Worm (Caenorhabditis elegans) whole organism, young adult: ENCODE data around the gene sri-24.

Experiments
- B0336.3 ChIP-seq: fragments of 200-800 bp; sonication (Bioruptor generic); IDR thresholded peaks from 2 replicates; pipeline ENCODE4 v1.3.6; 2022; ENCODE audit warnings: missing genetic modification characterization, missing compliant biosample characterization
- F22D6.2 ChIP-seq: sonication (generic microtip); optimal IDR thresholded peaks from 2 replicates; lab custom pipeline; 2016; ENCODE audit warnings: mild to moderate bottlenecking, missing genetic modification characterization, missing compliant biosample characterization
- F33H1.4 ChIP-seq: fragments of 200-800 bp; sonication (Bioruptor generic); IDR thresholded peaks from 2 replicates; pipeline ENCODE4 v1.3.6; 2022; ENCODE audit warnings: missing genetic modification reagents, missing genetic modification characterization, missing compliant biosample characterization
- F39B2.1 ChIP-seq: fragments of 200-800 bp; sonication (Bioruptor generic); IDR thresholded peaks from 2 replicates; pipeline ENCODE4 v1.3.6; 2022; ENCODE audit warnings: missing genetic modification reagents, missing genetic modification characterization, missing compliant biosample characterization
- F49E8.2 ChIP-seq: sonication (generic microtip); optimal IDR thresholded peaks from 3 replicates; lab custom pipeline; 2017; ENCODE audit warnings: missing genetic modification characterization, mild to moderate bottlenecking, missing compliant biosample characterization, antibody characterized with exemption, moderate library complexity; ENCODE audit not compliant: insufficient read depth
- F57C9.4 ChIP-seq: sonication (generic microtip); optimal IDR thresholded peaks from 2 replicates; lab custom pipeline; 2017; ENCODE audit warnings: mild to moderate bottlenecking, missing genetic modification characterization, missing compliant biosample characterization
- K11D2.4 ChIP-seq: fragments of 200-800 bp; sonication (Bioruptor generic); IDR thresholded peaks from 2 replicates; pipeline ENCODE4 v1.3.6; 2022; ENCODE audit warnings: missing genetic modification reagents, missing genetic modification characterization, missing compliant biosample characterization
- Y53G8AR.9 ChIP-seq: fragments of 200-800 bp; sonication (Bioruptor generic); conservative IDR thresholded peaks from 2 replicates; pipeline ENCODE4 v1.3.6; 2022; ENCODE audit warnings: missing genetic modification reagents, missing genetic modification characterization, missing compliant biosample characterization
- Y79H2A.3 ChIP-seq: fragments of 200-800 bp; sonication (Bioruptor generic); conservative IDR thresholded peaks from 2 replicates; pipeline ENCODE4 v1.3.6; 2022; ENCODE audit warnings: missing genetic modification reagents, missing genetic modification characterization, missing compliant biosample characterization
- Y95B8A.8 ChIP-seq: fragments of 200-800 bp; sonication (Bioruptor generic); IDR thresholded peaks from 2 replicates; pipeline ENCODE4 v1.3.6; 2022; ENCODE audit warnings: missing genetic modification reagents, missing genetic modification characterization, missing compliant biosample characterization
- akir-1 ChIP-seq: fragments of 200-800 bp; sonication (Bioruptor generic); optimal IDR thresholded peaks from 2 replicates; lab custom pipeline; 2018; ENCODE audit warnings: mild to moderate bottlenecking, missing genetic modification characterization, moderate library complexity, missing compliant biosample characterization
- athp-1 ChIP-seq: sonication (generic microtip); optimal IDR thresholded peaks from 2 replicates; lab custom pipeline; 2017; ENCODE audit warnings: mild to moderate bottlenecking, missing genetic modification characterization, missing compliant biosample characterization
- attf-3 ChIP-seq: fragments of 200-800 bp; sonication (Bioruptor generic); conservative IDR thresholded peaks from 2 replicates; pipeline ENCODE4 v1.3.6; 2022; ENCODE audit warnings: missing genetic modification reagents, missing genetic modification characterization, missing compliant biosample characterization
- bed-2 ChIP-seq: fragments of 200-800 bp; sonication (Bioruptor generic); IDR thresholded peaks from 2 replicates; pipeline ENCODE4 v1.3.6; 2022; ENCODE audit warnings: missing genetic modification reagents, missing genetic modification characterization, missing compliant biosample characterization
- ccch-3 ChIP-seq: fragments of 200-800 bp; sonication (Bioruptor generic); optimal IDR thresholded peaks from 2 replicates; lab custom pipeline; 2018; ENCODE audit warnings: mild to moderate bottlenecking, missing genetic modification characterization, missing compliant biosample characterization
- ceh-27 ChIP-seq: fragments of 200-800 bp; sonication (Bioruptor generic); optimal IDR thresholded peaks from 2 replicates; lab custom pipeline; 2018; ENCODE audit warnings: mild to moderate bottlenecking, missing genetic modification characterization, moderate library complexity, missing compliant biosample characterization
- ceh-91 ChIP-seq: fragments of 200-800 bp; sonication (Bioruptor generic); IDR thresholded peaks from 2 replicates; pipeline ENCODE4 v1.3.6; 2022; ENCODE audit warnings: missing genetic modification reagents, missing genetic modification characterization, missing compliant biosample characterization
- dox-1 ChIP-seq: fragments of 200-800 bp; sonication (Bioruptor generic); IDR thresholded peaks from 2 replicates; pipeline ENCODE4 v1.3.6; 2022; ENCODE audit warnings: missing genetic modification reagents, missing genetic modification characterization, missing compliant biosample characterization
- dpl-1 ChIP-seq: fragments of 150-350 bp; optimal IDR thresholded peaks from 2 replicates; lab custom pipeline; 2014; ENCODE audit warnings: missing biosample characterization, missing genetic modification reagents, missing genetic modification characterization
- fkh-3 ChIP-seq: sonication (generic microtip); optimal IDR thresholded peaks from 2 replicates; lab custom pipeline; 2016; ENCODE audit warnings: mild to moderate bottlenecking, missing genetic modification characterization, missing compliant biosample characterization
- gei-17 ChIP-seq: fragments of 200-800 bp; sonication (Bioruptor generic); optimal IDR thresholded peaks from 2 replicates; lab custom pipeline; 2018; ENCODE audit warnings: mild to moderate bottlenecking, missing genetic modification characterization, missing compliant biosample characterization
- him-1 ChIP-seq: sonication (generic microtip); optimal IDR thresholded peaks from 2 replicates; lab custom pipeline; 2016; ENCODE audit warnings: missing genotype, missing genetic modification reagents, missing genetic modification characterization, missing compliant biosample characterization
- hlh-26 ChIP-seq: fragments of 200-800 bp; sonication (Bioruptor generic); conservative IDR thresholded peaks from 2 replicates; pipeline ENCODE4 v1.3.6; 2022; ENCODE audit warnings: missing genetic modification reagents, missing genetic modification characterization, missing compliant biosample characterization
- hrde-1 ChIP-seq: sonication (generic microtip); optimal IDR thresholded peaks from 2 replicates; lab custom pipeline; 2016; ENCODE audit warnings: missing genetic modification characterization, mild to moderate bottlenecking, missing compliant biosample characterization, moderate library complexity, missing genotype, missing genetic modification reagents, borderline replicate concordance
- hsf-1 ChIP-seq: fragments of 200-800 bp; sonication (Bioruptor generic); IDR thresholded peaks from 2 replicates; pipeline ENCODE4 v1.3.6; 2022; ENCODE audit warnings: missing genetic modification reagents, missing genetic modification characterization, missing compliant biosample characterization
- let-607 ChIP-seq, 2 experiments: fragments of 200-800 bp in 1 of 2; sonication (Bioruptor generic) in 1 of 2; sonication (generic microtip) in 1 of 2; optimal IDR thresholded peaks; 2 replicates each; lab custom pipeline; 2016 to 2018; ENCODE audit warnings: mild to moderate bottlenecking in 2 of 2, missing compliant biosample characterization in 2 of 2, missing genetic modification characterization in 2 of 2, moderate library complexity in 2 of 2, missing genotype in 1 of 2
- lin-26 ChIP-seq: fragments of 200-800 bp; sonication (Bioruptor generic); IDR thresholded peaks from 2 replicates; pipeline ENCODE4 v1.3.6; 2022; ENCODE audit warnings: missing genetic modification reagents, missing genetic modification characterization, missing compliant biosample characterization
- lin-35 ChIP-seq, 3 experiments: fragments of 150-350 bp in 2 of 3; sonication (generic microtip) in 1 of 3; optimal IDR thresholded peaks; 2 replicates each; lab custom pipeline; 2014 to 2018; ENCODE audit warnings: missing biosample characterization in 3 of 3, missing genetic modification characterization in 3 of 3, missing genetic modification reagents in 3 of 3
- lin-54 ChIP-seq: fragments of 200-800 bp; sonication (Bioruptor generic); optimal IDR thresholded peaks from 2 replicates; lab custom pipeline; 2018; ENCODE audit warnings: mild to moderate bottlenecking, missing genetic modification characterization, missing compliant biosample characterization
- lsy-27 ChIP-seq: sonication (generic microtip); optimal IDR thresholded peaks from 2 replicates; lab custom pipeline; 2017; ENCODE audit warnings: missing genetic modification characterization, mild to moderate bottlenecking, missing compliant biosample characterization, antibody characterized with exemption, missing genotype, borderline replicate concordance; ENCODE audit not compliant: insufficient read depth
- mcd-1 ChIP-seq: fragments of 200-800 bp; sonication (Bioruptor generic); IDR thresholded peaks from 2 replicates; pipeline ENCODE4 v1.3.6; 2022; ENCODE audit warnings: missing genetic modification reagents, missing genetic modification characterization, missing compliant biosample characterization
- nfya-1 ChIP-seq: sonication (generic microtip); optimal IDR thresholded peaks from 2 replicates; lab custom pipeline; 2017; ENCODE audit warnings: antibody characterized with exemption, missing compliant biosample characterization, missing genetic modification characterization, borderline replicate concordance; ENCODE audit not compliant: insufficient read depth
- nfya-2 ChIP-seq: fragments of 200-800 bp; sonication (Bioruptor generic); IDR thresholded peaks from 2 replicates; pipeline ENCODE4 v1.3.6; 2022; ENCODE audit warnings: missing genetic modification reagents, missing genetic modification characterization, missing compliant biosample characterization
- nhr-27 ChIP-seq: fragments of 200-800 bp; sonication (Bioruptor generic); optimal IDR thresholded peaks from 2 replicates; lab custom pipeline; 2018; ENCODE audit warnings: mild to moderate bottlenecking, missing genetic modification characterization, moderate library complexity, missing compliant biosample characterization
- nhr-80 ChIP-seq: sonication (generic microtip); optimal IDR thresholded peaks from 2 replicates; lab custom pipeline; 2016; ENCODE audit warnings: missing genetic modification characterization, missing compliant biosample characterization
- pha-4 ChIP-seq: fragments of 150-350 bp; sonication (generic microtip); optimal IDR thresholded peaks from 2 replicates; lab custom pipeline; 2014; ENCODE audit warnings: missing biosample characterization, missing genetic modification reagents, missing genetic modification characterization
- rec-8 ChIP-seq, 2 experiments: sonication (generic microtip); optimal IDR thresholded peaks; 2 replicates each; lab custom pipeline; 2016; ENCODE audit warnings: mild to moderate bottlenecking in 2 of 2, missing genetic modification characterization in 2 of 2, missing genetic modification reagents in 2 of 2, missing genotype in 2 of 2, missing biosample characterization in 1 of 2, missing compliant biosample characterization in 1 of 2, moderate library complexity in 1 of 2
- repo-1 ChIP-seq: sonication (generic microtip); optimal IDR thresholded peaks from 2 replicates; lab custom pipeline; 2017; ENCODE audit warnings: mild to moderate bottlenecking, missing genetic modification characterization, missing compliant biosample characterization
- sea-2 ChIP-seq: fragments of 200-800 bp; sonication (Bioruptor generic); IDR thresholded peaks from 2 replicates; pipeline ENCODE4 v1.3.6; 2022; ENCODE audit warnings: missing genetic modification characterization, missing compliant biosample characterization
- snpc-1.1 ChIP-seq: sonication (generic microtip); optimal IDR thresholded peaks from 2 replicates; lab custom pipeline; 2017; ENCODE audit warnings: missing genetic modification characterization, mild to moderate bottlenecking, missing compliant biosample characterization, antibody characterized with exemption, moderate library complexity, missing genotype, missing genetic modification reagents; ENCODE audit not compliant: insufficient read depth
- somi-1 ChIP-seq: fragments of 200-800 bp; sonication (Bioruptor generic); optimal IDR thresholded peaks from 2 replicates; lab custom pipeline; 2018; ENCODE audit warnings: mild to moderate bottlenecking, missing genetic modification characterization, missing compliant biosample characterization
- sptf-2 ChIP-seq: fragments of 200-800 bp; sonication (Bioruptor generic); optimal IDR thresholded peaks from 2 replicates; lab custom pipeline; 2018; ENCODE audit warnings: mild to moderate bottlenecking, missing genetic modification characterization, missing compliant biosample characterization
- tlf-1 ChIP-seq: fragments of 200-800 bp; sonication (Bioruptor generic); optimal IDR thresholded peaks from 2 replicates; lab custom pipeline; 2018; ENCODE audit warnings: mild to moderate bottlenecking, missing genetic modification characterization, missing compliant biosample characterization
- unc-130 ChIP-seq: sonication (generic microtip); optimal IDR thresholded peaks from 2 replicates; lab custom pipeline; 2016; ENCODE audit warnings: missing genetic modification reagents, missing genetic modification characterization, missing compliant biosample characterization
- ztf-3 ChIP-seq: fragments of 200-800 bp; sonication (Bioruptor generic); optimal IDR thresholded peaks from 2 replicates; lab custom pipeline; 2018; ENCODE audit warnings: mild to moderate bottlenecking, missing genetic modification characterization, missing compliant biosample characterization

sri-24 gene

ce11 chrV:15184097-15185040 is 27.6 kb upstream of the sri-24 start, which contains the start of gene Y75B12B.1 (continued):
- TF ChIP-seq athp-1: peak; percentile 94
- no peak for TF ChIP-seq Y53G8AR.9 (GFP tag; lab: Robert Waterston, UW)
- peak; percentile 33 for TF ChIP-seq snpc-1.1 (tag; lab: Kevin White, UChicago)
- TF ChIP-seq nhr-27 (tag; lab: Kevin White, UChicago): no peak
- no peak for TF ChIP-seq pha-4 (tag; lab: Kevin White, UChicago)
- no peak for TF ChIP-seq fkh-3
- TF ChIP-seq bed-2 (GFP tag; lab: Robert Waterston, UW): no peak
- TF ChIP-seq mcd-1 (GFP tag; lab: Robert Waterston, UW): peak; percentile 78
- no peak for TF ChIP-seq Y79H2A.3 (GFP tag; lab: Robert Waterston, UW)
- no peak for TF ChIP-seq K11D2.4 (GFP tag; lab: Robert Waterston, UW)
- TF ChIP-seq hrde-1 (tag; lab: Kevin White, UChicago): no peak
- no peak for TF ChIP-seq ztf-3 (GFP tag; lab: Kevin White, UChicago)
- no peak for TF ChIP-seq F39B2.1 (GFP tag; lab: Robert Waterston, UW)
- no peak for TF ChIP-seq ccch-3
- no peak for TF ChIP-seq lin-26 (GFP tag; lab: Robert Waterston, UW)
- peak; percentile 67 for TF ChIP-seq lin-54
- peak; percentile 67 for TF ChIP-seq F33H1.4 (GFP tag; lab: Robert Waterston, UW)
- TF ChIP-seq F49E8.2 (tag; lab: Kevin White, UChicago): peak; percentile 71
- TF ChIP-seq F22D6.2 (tag; lab: Kevin White, UChicago): no peak
- TF ChIP-seq nhr-80: no peak
- no peak for TF ChIP-seq lsy-27 (tag; lab: Kevin White, UChicago)
- no peak for TF ChIP-seq let-607 (tag; optimal IDR thresholded peaks at IDR 0.05; lab: Kevin White, UChicago)
- no peak for TF ChIP-seq sea-2
- peak; percentile 12 for TF ChIP-seq repo-1 (tag; lab: Kevin White, UChicago)
- peak; percentile 2 for TF ChIP-seq unc-130 (GFP tag; lab: Kevin White, UChicago)
- no peak for TF ChIP-seq nfya-2 (GFP tag; lab: Robert Waterston, UW)
- TF ChIP-seq Y95B8A.8 (GFP tag; lab: Robert Waterston, UW): no peak
- TF ChIP-seq hlh-26: no peak
- TF ChIP-seq attf-3 (GFP tag; lab: Robert Waterston, UW): no peak
- TF ChIP-seq hsf-1 (GFP tag; lab: Robert Waterston, UW): peak; percentile 84
- TF ChIP-seq gei-17 (GFP tag; lab: Kevin White, UChicago): no peak
- no peak for TF ChIP-seq sptf-2 (GFP tag; lab: Kevin White, UChicago)
- TF ChIP-seq dox-1 (GFP tag; lab: Robert Waterston, UW): peak; percentile 68
- TF ChIP-seq dpl-1 (GFP tag; lab: Kevin White, UChicago): peak; percentile 67
- TF ChIP-seq lin-35 (GFP tag; optimal IDR thresholded peaks at IDR 0.05; lab: Kevin White, UChicago): peak in 2 of 3 experiments; percentile 37 to 39
- peak; percentile 77 for TF ChIP-seq tlf-1
- TF ChIP-seq ceh-91 (GFP tag; lab: Robert Waterston, UW): peak; percentile 74
- TF ChIP-seq rec-8 (tag; optimal IDR thresholded peaks at IDR 0.05; lab: Kevin White, UChicago): peak in 1 of 2 experiments; percentile 29
- TF ChIP-seq ceh-27 (GFP tag; lab: Kevin White, UChicago): no peak
- no peak for TF ChIP-seq akir-1 (GFP tag; lab: Kevin White, UChicago)
- no peak for TF ChIP-seq F57C9.4
- TF ChIP-seq somi-1 (GFP tag; lab: Kevin White, UChicago): no peak
- TF ChIP-seq nfya-1 (tag; lab: Kevin White, UChicago): no peak
- peak; percentile 85 for TF ChIP-seq him-1 (tag; lab: Kevin White, UChicago)
- peak; percentile 84 for TF ChIP-seq B0336.3
